Worm (Caenorhabditis elegans) whole organism, mixed stage, embryonic: ENCODE results near the gene Y5F2A.4.

Experiments used
- ceh-39 ChIP-seq: fragments of 150-350 bp; optimal IDR thresholded peaks from 2 replicates; lab custom pipeline; 2014; ENCODE audit warnings: missing biosample characterization, missing genetic modification characterization
- flh-1 ChIP-seq: fragments of 200-800 bp; sonication (Bioruptor generic); optimal IDR thresholded peaks from 2 replicates; lab custom pipeline; 2018; ENCODE audit warnings: mild to moderate bottlenecking, missing genetic modification characterization, moderate library complexity, missing compliant biosample characterization
- mep-1 ChIP-seq: fragments of 150-350 bp; optimal IDR thresholded peaks from 2 replicates; lab custom pipeline; 2017; ENCODE audit warnings: missing biosample characterization, missing genetic modification reagents, missing genetic modification characterization, inconsistent platforms
- snpc-4 ChIP-seq: fragments of 150-350 bp; optimal IDR thresholded peaks from 2 replicates; lab custom pipeline; 2014; ENCODE audit warnings: missing biosample characterization, missing genetic modification characterization
- unc-62 ChIP-seq: fragments of 150-350 bp; optimal IDR thresholded peaks from 2 replicates; lab custom pipeline; 2014; ENCODE audit warnings: missing biosample characterization, missing genetic modification reagents, missing genetic modification characterization

ce11 chrIV:11094974-11095373 is 16.6 kb upstream of the Y5F2A.4 start, which contains the start of gene M7.8:
- TF ChIP-seq unc-62 (GFP tag; lab: Kevin White, UChicago) (peak; percentile 32), ceh-39 (tag; lab: Kevin White, UChicago) (no peak), mep-1 (no peak), flh-1 (no peak), snpc-4 (no peak)
